Worm (Caenorhabditis elegans) whole organism, L1 larva: ENCODE measurements around the gene best-12.

Experiments used
- C04F5.9 ChIP-seq: sonication (generic microtip); optimal IDR thresholded peaks from 2 replicates; lab custom pipeline; 2016; ENCODE audit warnings: missing genetic modification characterization, missing compliant biosample characterization
- C34B4.2 ChIP-seq: sonication (generic microtip); optimal IDR thresholded peaks from 2 replicates; lab custom pipeline; 2017; ENCODE audit warnings: mild to moderate bottlenecking, missing genetic modification characterization, missing compliant biosample characterization
- Y116A8C.19 ChIP-seq: sonication (generic microtip); optimal IDR thresholded peaks from 2 replicates; lab custom pipeline; 2016; ENCODE audit warnings: missing compliant biosample characterization, missing genetic modification characterization, borderline replicate concordance
- aha-1 ChIP-seq: fragments of 150-350 bp; optimal IDR thresholded peaks from 2 replicates; lab custom pipeline; 2014; ENCODE audit warnings: missing biosample characterization, missing genetic modification characterization
- ama-1 ChIP-seq: fragments of 150-350 bp; optimal IDR thresholded peaks from 2 replicates; lab custom pipeline; 2014
- blmp-1 ChIP-seq: fragments of 150-350 bp; optimal IDR thresholded peaks from 2 replicates; lab custom pipeline; 2014; ENCODE audit warnings: missing biosample characterization, missing genetic modification characterization
- ceh-63 ChIP-seq: fragments of 200-800 bp; sonication (Bioruptor generic); optimal IDR thresholded peaks from 2 replicates; lab custom pipeline; 2018; ENCODE audit warnings: mild to moderate bottlenecking, missing genetic modification characterization, missing compliant biosample characterization
- ceh-90 ChIP-seq: sonication (generic microtip); optimal IDR thresholded peaks from 2 replicates; lab custom pipeline; 2016; ENCODE audit warnings: missing genetic modification characterization, missing compliant biosample characterization
- dpl-1 ChIP-seq, 3 experiments: fragments of 150-350 bp in 2 of 3; sonication (generic microtip) in 1 of 3; optimal IDR thresholded peaks; 2 replicates each; lab custom pipeline; 2014 to 2017; ENCODE audit warnings: missing biosample characterization in 3 of 3, missing genetic modification characterization in 3 of 3, missing genetic modification reagents in 3 of 3
- dsc-1 ChIP-seq: sonication (generic microtip); optimal IDR thresholded peaks from 2 replicates; lab custom pipeline; 2016; ENCODE audit warnings: mild to moderate bottlenecking, missing genetic modification characterization, missing compliant biosample characterization
- efl-1 ChIP-seq, 4 experiments: fragments of 150-350 bp; optimal IDR thresholded peaks in 3 of 4; peaks in 1 of 4; 1 replicate in 1 of 4; 2 replicates in 3 of 4; lab custom pipeline; 2014; ENCODE audit warnings: missing biosample characterization in 2 of 4, missing genetic modification characterization in 2 of 4, missing genetic modification reagents in 2 of 4
- efl-3 ChIP-seq: fragments of 200-800 bp; sonication (Bioruptor generic); optimal IDR thresholded peaks from 2 replicates; lab custom pipeline; 2018; ENCODE audit warnings: mild to moderate bottlenecking, missing genetic modification characterization, missing compliant biosample characterization
- egl-13 ChIP-seq: sonication (generic microtip); optimal IDR thresholded peaks from 2 replicates; lab custom pipeline; 2016; ENCODE audit warnings: missing genotype, missing genetic modification reagents, missing genetic modification characterization, missing compliant biosample characterization
- elt-3 ChIP-seq, 6 experiments: fragments of 150-350 bp in 1 of 6; sonication (generic microtip); optimal IDR thresholded peaks; 2 replicates each; lab custom pipeline; 2017 to 2018; ENCODE audit warnings: missing biosample characterization in 6 of 6, missing genetic modification characterization in 6 of 6, inconsistent platforms in 1 of 6
- ets-5 ChIP-seq: fragments of 200-800 bp; sonication (Bioruptor generic); IDR thresholded peaks from 2 replicates; pipeline ENCODE4 v1.3.6; 2022; ENCODE audit warnings: missing genetic modification characterization, missing compliant biosample characterization
- hlh-4 ChIP-seq: sonication (generic microtip); optimal IDR thresholded peaks from 2 replicates; lab custom pipeline; 2016; ENCODE audit warnings: mild to moderate bottlenecking, missing genetic modification characterization, missing compliant biosample characterization
- hpl-2 ChIP-seq: fragments of 150-350 bp; optimal IDR thresholded peaks from 2 replicates; lab custom pipeline; 2014; ENCODE audit warnings: missing biosample characterization, missing genetic modification reagents, missing genetic modification characterization
- lin-13 ChIP-seq: fragments of 150-350 bp; optimal IDR thresholded peaks from 2 replicates; lab custom pipeline; 2014; ENCODE audit warnings: missing biosample characterization, missing genetic modification reagents, missing genetic modification characterization
- lin-14 ChIP-seq: fragments of 200-800 bp; sonication (Bioruptor generic); optimal IDR thresholded peaks from 2 replicates; lab custom pipeline; 2018; ENCODE audit warnings: mild to moderate bottlenecking, missing genetic modification characterization, moderate library complexity, missing compliant biosample characterization
- lin-39 ChIP-seq: fragments of 150-350 bp; optimal IDR thresholded peaks from 2 replicates; lab custom pipeline; 2014; ENCODE audit warnings: missing biosample characterization, missing genetic modification reagents, missing genetic modification characterization
- lir-3 ChIP-seq: sonication (generic microtip); optimal IDR thresholded peaks from 2 replicates; lab custom pipeline; 2016; ENCODE audit warnings: mild to moderate bottlenecking, missing genetic modification characterization, moderate library complexity, missing compliant biosample characterization; ENCODE audit not compliant: poor library complexity
- mdl-1 ChIP-seq, 2 experiments: fragments of 150-350 bp; optimal IDR thresholded peaks; 2 replicates each; lab custom pipeline; 2014 to 2017; ENCODE audit warnings: missing biosample characterization in 2 of 2, missing genetic modification characterization in 2 of 2, inconsistent platforms in 1 of 2
- nhr-20 ChIP-seq: sonication (generic microtip); optimal IDR thresholded peaks from 2 replicates; lab custom pipeline; 2016; ENCODE audit warnings: mild to moderate bottlenecking, missing genetic modification characterization, missing compliant biosample characterization
- nhr-237 ChIP-seq: fragments of 150-350 bp; optimal IDR thresholded peaks from 2 replicates; lab custom pipeline; 2014; ENCODE audit warnings: missing biosample characterization, missing genetic modification characterization
- nhr-76 ChIP-seq: sonication (generic microtip); optimal IDR thresholded peaks from 2 replicates; lab custom pipeline; 2017; ENCODE audit warnings: missing biosample characterization, missing genetic modification characterization
- nhr-85 ChIP-seq: sonication (generic microtip); peaks from one replicate; lab custom pipeline; 2016; ENCODE audit warnings: missing genetic modification characterization, inconsistent platforms, missing compliant biosample characterization
- nhr-90 ChIP-seq: sonication (generic microtip); optimal IDR thresholded peaks from 2 replicates; lab custom pipeline; 2016; ENCODE audit warnings: mild to moderate bottlenecking, missing genetic modification characterization, missing compliant biosample characterization; ENCODE audit not compliant: poor library complexity
- pqm-1 ChIP-seq: sonication (generic microtip); optimal IDR thresholded peaks from 3 replicates; lab custom pipeline; 2017; ENCODE audit warnings: missing biosample characterization, missing genetic modification characterization
- sptf-1 ChIP-seq: fragments of 150-350 bp; optimal IDR thresholded peaks from 2 replicates; lab custom pipeline; 2014; ENCODE audit warnings: missing biosample characterization, missing genetic modification characterization
- sup-37 ChIP-seq: fragments of 200-800 bp; sonication (Bioruptor generic); optimal IDR thresholded peaks from 2 replicates; lab custom pipeline; 2018; ENCODE audit warnings: mild to moderate bottlenecking, missing genetic modification characterization, missing compliant biosample characterization
- tbx-2 ChIP-seq: sonication (generic microtip); optimal IDR thresholded peaks from 2 replicates; lab custom pipeline; 2016; ENCODE audit warnings: missing genetic modification characterization, missing compliant biosample characterization
- tlp-1 ChIP-seq: fragments of 150-350 bp; optimal IDR thresholded peaks from 2 replicates; lab custom pipeline; 2014; ENCODE audit warnings: missing biosample characterization, missing genetic modification characterization
- unc-130 ChIP-seq: fragments of 150-350 bp; optimal IDR thresholded peaks from 2 replicates; lab custom pipeline; 2017; ENCODE audit warnings: missing biosample characterization, missing genetic modification characterization, inconsistent platforms
- unc-30 ChIP-seq: sonication (generic microtip); optimal IDR thresholded peaks from 2 replicates; lab custom pipeline; 2017; ENCODE audit warnings: missing biosample characterization, missing genetic modification characterization
- unc-86 ChIP-seq: sonication (generic microtip); optimal IDR thresholded peaks from 2 replicates; lab custom pipeline; 2016; ENCODE audit warnings: missing genetic modification characterization, missing compliant biosample characterization
- zip-4 ChIP-seq: fragments of 200-800 bp; sonication (Bioruptor generic); optimal IDR thresholded peaks from 2 replicates; lab custom pipeline; 2018; ENCODE audit warnings: mild to moderate bottlenecking, missing genetic modification characterization, moderate library complexity, missing compliant biosample characterization
- ztf-4 ChIP-seq: fragments of 150-350 bp; optimal IDR thresholded peaks from 2 replicates; lab custom pipeline; 2014; ENCODE audit warnings: missing biosample characterization, missing genetic modification characterization

Gene best-12

ce11 chrV:16045837-16046236, 3.4 kb upstream of the best-12 start, which contains the start of gene T10C6.15 (continued):
- TF ChIP-seq mdl-1 (tag; optimal IDR thresholded peaks at IDR 0.05; lab: Kevin White, UChicago): peak in 1 of 2 experiments; percentile 50
- no peak for TF ChIP-seq ceh-90 (tag; lab: Kevin White, UChicago)
- no peak for TF ChIP-seq unc-86 (tag; lab: Kevin White, UChicago)
- TF ChIP-seq zip-4 (GFP tag; lab: Kevin White, UChicago): no peak
- no peak for TF ChIP-seq pqm-1 (tag; lab: Kevin White, UChicago)
- no peak for TF ChIP-seq lin-13
- no peak for TF ChIP-seq aha-1
- TF ChIP-seq nhr-90 (tag; lab: Kevin White, UChicago): peak; percentile 63
- TF ChIP-seq lir-3 (tag; lab: Kevin White, UChicago): no peak
- TF ChIP-seq ets-5 (GFP tag; lab: Robert Waterston, UW): no peak
- TF ChIP-seq egl-13 (tag; lab: Kevin White, UChicago): no peak
- no peak for TF ChIP-seq efl-3 (GFP tag; lab: Kevin White, UChicago)
- TF ChIP-seq sptf-1 (tag; lab: Kevin White, UChicago): no peak
- no peak for TF ChIP-seq elt-3 (tag; optimal IDR thresholded peaks at IDR 0.05; lab: Kevin White, UChicago)
- TF ChIP-seq C04F5.9: no peak
- no peak for TF ChIP-seq ztf-4 (tag; lab: Kevin White, UChicago)
- no peak for TF ChIP-seq dpl-1 (GFP tag; optimal IDR thresholded peaks at IDR 0.05; lab: Kevin White, UChicago)
- no peak for TF ChIP-seq blmp-1 (tag; lab: Kevin White, UChicago)
- no peak for TF ChIP-seq ceh-63 (GFP tag; lab: Kevin White, UChicago)
- no peak for TF ChIP-seq hlh-4
- TF ChIP-seq unc-30: no peak
- TF ChIP-seq tbx-2 (tag; lab: Kevin White, UChicago): no peak
- TF ChIP-seq ama-1 (lab: Kevin White, UChicago): no peak
- no peak for TF ChIP-seq dsc-1
- TF ChIP-seq nhr-237 (tag; lab: Kevin White, UChicago): no peak
- no peak for TF ChIP-seq efl-1 (optimal IDR thresholded peaks at IDR 0.05; lab: Kevin White, UChicago)
- peak in 1 of 2 experiments; percentile 87 for TF ChIP-seq efl-1 (GFP tag; optimal IDR thresholded peaks at IDR 0.05 in 1 of 2; lab: Kevin White, UChicago)
- no peak for TF ChIP-seq C34B4.2 (tag; lab: Kevin White, UChicago)
- TF ChIP-seq tlp-1 (tag; lab: Kevin White, UChicago): no peak
- TF ChIP-seq nhr-76 (tag; lab: Kevin White, UChicago): no peak
- TF ChIP-seq sup-37 (GFP tag; lab: Kevin White, UChicago): no peak

DNA sequence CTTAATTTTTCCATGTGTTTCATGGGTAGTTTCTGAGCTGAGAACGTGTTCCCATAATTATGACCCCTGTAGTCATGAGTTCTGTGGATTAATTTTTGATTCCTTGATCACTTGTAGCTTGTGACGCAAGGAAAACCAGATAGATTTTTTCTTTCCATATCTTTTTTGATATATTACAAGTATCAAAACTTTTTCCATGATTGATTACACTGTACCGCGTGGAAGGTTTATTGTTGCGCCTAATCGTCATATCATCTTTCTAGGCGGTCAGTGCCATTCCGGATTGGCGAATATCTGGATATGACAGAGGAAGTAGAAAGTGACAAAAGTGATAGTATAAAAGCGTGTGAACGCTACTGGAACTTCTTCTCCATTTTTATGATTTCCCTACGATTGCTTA, 2.7 kb upstream of the best-12 start, which contains the start of gene ZK285.2:
Gene ZK285.2 (plus strand): TSS at position 301 of the 400 bp plus-strand sequence.
- TF ChIP-seq efl-1 (optimal IDR thresholded peaks at IDR 0.05; lab: Kevin White, UChicago) (no peak), efl-1 (GFP tag; optimal IDR thresholded peaks at IDR 0.05 in 1 of 2; lab: Kevin White, UChicago) (peak in 1 of 2 experiments; percentile 16), efl-3 (GFP tag; lab: Kevin White, UChicago) (no peak), blmp-1 (tag; lab: Kevin White, UChicago) (peak; percentile 31), nhr-20 (no peak), lin-14 (no peak)

DNA sequence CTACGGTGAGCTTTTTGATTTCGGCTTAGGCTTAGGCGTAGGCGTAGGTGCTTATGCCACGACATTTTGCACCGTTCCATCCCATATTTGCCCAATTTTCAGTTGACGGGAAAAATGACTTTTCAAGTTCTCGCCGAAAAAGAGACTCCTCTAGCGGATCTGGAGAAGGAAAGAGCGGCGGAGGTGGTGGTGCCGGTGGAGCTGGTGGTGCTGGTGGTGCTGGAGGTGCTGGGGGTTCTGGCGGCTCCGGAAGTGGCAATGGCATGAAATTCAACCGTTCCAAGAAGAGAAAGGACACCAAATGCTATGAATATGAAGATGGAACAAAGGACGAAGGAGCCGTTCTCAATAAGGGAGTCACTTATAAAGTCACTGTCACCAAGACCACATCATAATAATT, 2.2 kb upstream of the best-12 start:
- TF ChIP-seq sptf-1 (tag; lab: Kevin White, UChicago) (no peak), unc-130 (tag; lab: Kevin White, UChicago) (no peak), Y116A8C.19 (tag; lab: Kevin White, UChicago) (no peak), hpl-2 (GFP tag; lab: Kevin White, UChicago) (no peak), ceh-90 (tag; lab: Kevin White, UChicago) (no peak), zip-4 (GFP tag; lab: Kevin White, UChicago) (no peak)

- TF ChIP-seq Y116A8C.19 (tag; lab: Kevin White, UChicago): no peak
- TF ChIP-seq nhr-85 (tag; lab: Kevin White, UChicago): no peak
- no peak for TF ChIP-seq lin-39 (tag; lab: Kevin White, UChicago)
- no peak for TF ChIP-seq egl-13 (tag; lab: Kevin White, UChicago)
- TF ChIP-seq, all 84 proteins: peak for 0
Measured at ce11 chrV:16047508-16047907, 1.8 kb upstream of the best-12 start, which contains the start of gene str-198. Gene str-198 (plus strand): TSS chrV:16047808.
